Fruit fly (Drosophila melanogaster) whole organism, pupa: Measurements from ENCODE around the gene lectin-21Cb.

Experiments used
- CG10348 ChIP-seq: fragments of 200-800 bp; sonication (Bioruptor generic); IDR thresholded peaks from 2 replicates; pipeline ENCODE4 v1.3.6; 2022; ENCODE audit warnings: missing biosample characterization, missing genetic modification characterization
- CG12605 ChIP-seq: fragments of 200-800 bp; sonication (Bioruptor generic); IDR thresholded peaks from 2 replicates; pipeline ENCODE4 v1.3.6; 2022; ENCODE audit warnings: missing biosample characterization, missing genetic modification characterization
- CG13204 ChIP-seq: fragments of 200-800 bp; sonication (Bioruptor generic); optimal IDR thresholded peaks from 2 replicates; lab custom pipeline; 2018; ENCODE audit warnings: missing biosample characterization, mild to moderate bottlenecking, missing genetic modification characterization, moderate library complexity
- CG14655 ChIP-seq: fragments of 200-800 bp; sonication (Bioruptor generic); optimal IDR thresholded peaks from 3 replicates; lab custom pipeline; 2017; ENCODE audit warnings: mild to moderate bottlenecking, missing biosample characterization, missing genetic modification reagents, missing genetic modification characterization
- CG15710 ChIP-seq: fragments of 200-800 bp; sonication (Bioruptor generic); optimal IDR thresholded peaks from 2 replicates; lab custom pipeline; 2018; ENCODE audit warnings: missing biosample characterization, mild to moderate bottlenecking, missing genetic modification characterization, moderate library complexity
- CG17806 ChIP-seq: fragments of 200-800 bp; sonication (Bioruptor generic); optimal IDR thresholded peaks from 2 replicates; lab custom pipeline; 2018; ENCODE audit warnings: missing biosample characterization, mild to moderate bottlenecking, missing genetic modification characterization, moderate library complexity
- CG32121 ChIP-seq: fragments of 200-800 bp; sonication (Bioruptor generic); IDR thresholded peaks from 2 replicates; pipeline ENCODE4 v1.3.6; 2022; ENCODE audit warnings: missing biosample characterization, missing genetic modification characterization
- CG34367 ChIP-seq: fragments of 200-800 bp; sonication (Bioruptor generic); optimal IDR thresholded peaks from 2 replicates; lab custom pipeline; 2018; ENCODE audit warnings: missing biosample characterization, mild to moderate bottlenecking, missing genetic modification characterization
- CG4496 ChIP-seq: fragments of 200-800 bp; sonication (Bioruptor generic); IDR thresholded peaks from 3 replicates; pipeline ENCODE4 v1.3.6; 2022; ENCODE audit warnings: missing biosample characterization, missing genetic modification characterization
- CG8159 ChIP-seq: fragments of 200-800 bp; sonication (Bioruptor generic); optimal IDR thresholded peaks from 3 replicates; lab custom pipeline; 2018; ENCODE audit warnings: missing biosample characterization, mild to moderate bottlenecking, missing genetic modification characterization, moderate library complexity
- CG8301 ChIP-seq: fragments of 200-800 bp; sonication (Bioruptor generic); optimal IDR thresholded peaks from 2 replicates; lab custom pipeline; 2018; ENCODE audit warnings: missing biosample characterization, mild to moderate bottlenecking, missing genetic modification characterization
- CG9948 ChIP-seq: fragments of 200-800 bp; sonication (Bioruptor generic); optimal IDR thresholded peaks from 2 replicates; lab custom pipeline; 2018; ENCODE audit warnings: missing biosample characterization, mild to moderate bottlenecking, missing genetic modification characterization, moderate library complexity
- D1 ChIP-seq: fragments of 200-800 bp; sonication (Bioruptor generic); optimal IDR thresholded peaks from 2 replicates; lab custom pipeline; 2018; ENCODE audit warnings: missing biosample characterization, mild to moderate bottlenecking, missing genetic modification characterization, moderate library complexity
- EcR ChIP-seq: fragments of 200-800 bp; sonication (Bioruptor generic); optimal IDR thresholded peaks from 3 replicates; lab custom pipeline; 2019; ENCODE audit warnings: missing biosample characterization, missing genetic modification characterization, mild to moderate bottlenecking, moderate library complexity, missing genetic modification reagents
- Ets98B ChIP-seq: fragments of 200-800 bp; sonication (Bioruptor generic); IDR thresholded peaks from 2 replicates; pipeline ENCODE4 v1.3.6; 2022; ENCODE audit warnings: missing biosample characterization, missing genetic modification characterization
- Pif1A ChIP-seq: fragments of 200-800 bp; sonication (Bioruptor generic); optimal IDR thresholded peaks from 3 replicates; lab custom pipeline; 2016; ENCODE audit warnings: missing biosample characterization, missing genetic modification characterization
- Pif1B ChIP-seq: fragments of 200-800 bp; sonication (Bioruptor generic); optimal IDR thresholded peaks from 3 replicates; lab custom pipeline; 2016; ENCODE audit warnings: missing biosample characterization, missing genetic modification characterization
- Snoo ChIP-seq: fragments of 200-800 bp; sonication (Bioruptor generic); optimal IDR thresholded peaks from 3 replicates; lab custom pipeline; 2017; ENCODE audit warnings: missing biosample characterization, mild to moderate bottlenecking, missing genetic modification characterization, inconsistent platforms
- fd96Ca ChIP-seq: fragments of 200-800 bp; sonication (Bioruptor generic); IDR thresholded peaks from 3 replicates; pipeline ENCODE4 v1.3.6; 2022; ENCODE audit warnings: missing biosample characterization, missing genetic modification characterization
- gl ChIP-seq: fragments of 200-800 bp; sonication (Bioruptor generic); optimal IDR thresholded peaks from 2 replicates; lab custom pipeline; 2018; ENCODE audit warnings: missing biosample characterization, mild to moderate bottlenecking, missing genetic modification characterization
- rn ChIP-seq: fragments of 200-800 bp; sonication (Bioruptor generic); IDR thresholded peaks from 2 replicates; pipeline ENCODE4 v1.3.6; 2022; ENCODE audit warnings: missing biosample characterization, missing genetic modification characterization

Gene lectin-21Cb

DNA sequence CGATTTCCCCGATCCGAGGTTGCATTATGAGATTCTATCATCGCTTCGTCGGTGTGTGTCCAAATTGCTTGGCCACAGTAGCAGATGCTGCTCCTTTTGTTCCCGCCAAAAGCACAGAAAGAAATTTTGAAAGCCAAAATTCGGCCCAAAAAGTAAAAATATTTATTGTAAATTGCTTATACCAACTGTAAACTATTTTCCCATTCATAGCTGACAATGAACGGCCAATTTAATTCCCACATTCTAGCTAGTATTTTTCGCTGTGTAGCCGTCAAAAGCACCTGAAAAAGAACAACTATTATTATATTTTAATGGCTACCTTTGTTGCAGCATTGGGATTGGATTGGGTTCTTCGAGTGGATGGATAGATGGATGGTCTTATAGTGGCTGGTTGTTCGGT is 15.5 kb upstream of the lectin-21Cb start:
- TF ChIP-seq Snoo (tag; lab: Kevin White, UChicago) (no peak), Pif1A (peak; percentile 40), gl (tag; lab: Kevin White, UChicago) (no peak), CG32121 (no peak), CG8301 (tag; lab: Kevin White, UChicago) (peak; percentile 50), EcR (GFP tag; lab: Kevin White, UChicago) (no peak), CG9948 (tag; lab: Kevin White, UChicago) (peak; percentile 37), CG17806 (tag; lab: Kevin White, UChicago) (peak; percentile 36), CG14655 (GFP tag; lab: Kevin White, UChicago) (peak; percentile 65), CG8159 (tag; lab: Kevin White, UChicago) (peak; percentile 23), Pif1B (GFP tag; lab: Kevin White, UChicago) (peak; percentile 5)

DNA sequence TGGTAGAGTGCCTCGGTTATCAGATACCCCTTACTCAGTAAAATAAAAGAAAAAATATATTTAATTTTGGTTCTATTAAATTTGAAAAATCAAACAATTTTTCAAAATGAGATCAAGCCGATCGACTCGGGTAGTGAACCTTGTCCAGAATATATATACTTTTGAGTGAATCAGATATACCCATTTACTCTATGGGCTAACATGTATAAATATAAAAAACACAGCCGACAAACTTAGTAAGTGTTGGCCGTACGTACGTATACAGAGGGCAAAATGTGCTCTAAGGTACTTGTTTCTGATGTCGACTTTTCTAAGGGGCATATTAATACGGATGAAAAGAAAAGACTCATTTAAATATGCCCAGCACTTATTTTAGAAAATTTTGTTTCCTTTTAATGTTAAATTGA is 13.2 kb upstream of the lectin-21Cb start:
- no peak for TF ChIP-seq gl (tag; lab: Kevin White, UChicago)
- TF ChIP-seq Pif1B (GFP tag; lab: Kevin White, UChicago) = peak; percentile 9
- no peak for TF ChIP-seq CG34367 (tag; lab: Kevin White, UChicago)
- peak; percentile 53 for TF ChIP-seq Snoo (tag; lab: Kevin White, UChicago)
- TF ChIP-seq CG8159 (tag; lab: Kevin White, UChicago) = no peak
- TF ChIP-seq CG32121 = no peak
- no peak for TF ChIP-seq fd96Ca (GFP tag; lab: Robert Waterston, UW)
- no peak for TF ChIP-seq CG9948 (tag; lab: Kevin White, UChicago)
- no peak for TF ChIP-seq CG12605
- no peak for TF ChIP-seq EcR (GFP tag; lab: Kevin White, UChicago)

DNA sequence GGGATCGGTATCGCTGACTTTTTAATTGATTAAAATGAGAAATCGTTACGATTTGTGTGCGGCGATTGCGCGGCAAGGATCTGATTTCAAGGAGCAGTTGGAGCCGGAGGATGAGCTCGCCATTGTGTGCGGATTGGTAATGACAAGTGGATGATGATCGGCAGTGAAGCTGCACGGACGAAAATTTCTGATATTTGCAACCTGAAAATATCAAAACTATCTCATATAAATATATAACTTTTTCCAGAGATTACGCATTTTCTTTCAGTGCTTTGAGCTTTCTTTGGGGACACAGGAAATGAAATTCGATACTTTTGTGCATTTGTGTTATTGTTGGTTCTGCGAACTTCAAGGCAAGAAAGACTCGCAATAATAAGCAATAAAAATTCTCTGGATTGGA is 12.2 kb upstream of the lectin-21Cb start:
- no peak for TF ChIP-seq CG12605
- no peak for TF ChIP-seq Pif1A
- TF ChIP-seq Snoo (tag; lab: Kevin White, UChicago) = no peak
- TF ChIP-seq CG8159 (tag; lab: Kevin White, UChicago) = no peak
- TF ChIP-seq CG9948 (tag; lab: Kevin White, UChicago) = no peak
- TF ChIP-seq gl (tag; lab: Kevin White, UChicago) = no peak
- TF ChIP-seq CG15710 (tag; lab: Kevin White, UChicago) = no peak
- no peak for TF ChIP-seq Pif1B (GFP tag; lab: Kevin White, UChicago)
- no peak for TF ChIP-seq D1
- TF ChIP-seq CG32121 = no peak
- TF ChIP-seq CG17806 (tag; lab: Kevin White, UChicago) = no peak
- TF ChIP-seq CG10348 (GFP tag; lab: Robert Waterston, UW) = no peak
- TF ChIP-seq CG14655 (GFP tag; lab: Kevin White, UChicago) = no peak
- no peak for TF ChIP-seq rn
- TF ChIP-seq CG8301 (tag; lab: Kevin White, UChicago) = no peak
- TF ChIP-seq CG34367 (tag; lab: Kevin White, UChicago) = no peak
- TF ChIP-seq CG4496 = no peak
- TF ChIP-seq Ets98B (GFP tag; lab: Robert Waterston, UW) = no peak
- no peak for TF ChIP-seq EcR (GFP tag; lab: Kevin White, UChicago)

DNA sequence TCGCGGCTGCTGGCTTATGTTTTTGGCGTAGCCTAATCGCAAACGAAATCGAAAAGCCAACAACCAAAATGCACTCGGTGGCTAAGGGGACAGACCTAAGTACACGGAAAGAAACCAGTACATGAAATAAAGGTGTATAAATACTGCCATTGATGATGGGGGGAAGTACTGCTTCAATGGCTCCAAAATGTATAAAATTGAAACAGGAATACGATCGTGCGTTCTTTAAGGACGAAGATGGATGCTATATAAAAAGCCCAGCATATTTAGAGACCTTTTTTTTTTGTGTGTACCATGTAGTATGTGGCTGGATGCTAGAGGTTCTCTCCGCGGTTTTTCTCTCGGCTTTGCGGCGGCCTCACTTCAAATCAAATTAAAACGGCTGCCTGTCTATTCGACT is 9.2 kb upstream of the lectin-21Cb start:
- TF ChIP-seq Pif1A (no peak), CG8159 (tag; lab: Kevin White, UChicago) (no peak), EcR (GFP tag; lab: Kevin White, UChicago) (no peak), CG4496 (0 out of 3 replicates have a peak, but pooled peaks have one; percentile 38), CG8301 (tag; lab: Kevin White, UChicago) (no peak), rn (no peak), Snoo (tag; lab: Kevin White, UChicago) (no peak), fd96Ca (GFP tag; lab: Robert Waterston, UW) (peak; percentile 73), CG10348 (GFP tag; lab: Robert Waterston, UW) (peak; percentile 33; the same call in 1 of the 2 replicates), CG12605 (no peak), CG15710 (tag; lab: Kevin White, UChicago) (no peak), gl (tag; lab: Kevin White, UChicago) (no peak), CG9948 (tag; lab: Kevin White, UChicago) (no peak), D1 (no peak), CG17806 (tag; lab: Kevin White, UChicago) (no peak), Pif1B (GFP tag; lab: Kevin White, UChicago) (no peak), CG34367 (tag; lab: Kevin White, UChicago) (no peak), CG13204 (GFP tag; lab: Kevin White, UChicago) (no peak), CG14655 (GFP tag; lab: Kevin White, UChicago) (peak; percentile 11), CG32121 (peak; percentile 59), Ets98B (GFP tag; lab: Robert Waterston, UW) (peak; percentile 29; the same call in 1 of the 2 replicates)
- TF ChIP-seq, all 21 proteins: peak for 6

DNA sequence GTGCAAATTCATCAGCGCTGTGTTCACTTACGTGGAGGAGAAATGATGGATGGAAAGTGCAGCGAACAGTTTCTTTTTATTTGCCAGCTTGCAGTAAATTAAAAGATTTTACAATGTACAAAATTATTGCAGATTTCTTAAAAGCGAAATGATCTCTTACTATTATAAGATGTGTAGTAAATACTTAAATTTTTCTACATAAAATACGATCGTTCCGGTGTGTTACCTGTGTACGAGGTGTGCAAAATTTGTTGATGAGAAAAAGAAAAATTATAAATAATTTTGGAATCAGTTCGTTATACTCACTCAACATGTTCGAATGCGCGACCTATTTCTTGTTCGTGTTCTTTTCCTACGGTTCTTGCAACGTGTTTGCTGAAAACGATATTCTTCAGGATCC is 4.4 kb upstream of the lectin-21Cb start, which contains the start of gene CG2839:
Gene CG2839 (plus strand): TSS at position 301 of the 400 bp plus-strand sequence.
- TF ChIP-seq D1 (no peak), rn (no peak), EcR (GFP tag; lab: Kevin White, UChicago) (no peak), CG4496 (no peak), gl (tag; lab: Kevin White, UChicago) (no peak), CG34367 (tag; lab: Kevin White, UChicago) (no peak), CG10348 (GFP tag; lab: Robert Waterston, UW) (no peak), CG8301 (tag; lab: Kevin White, UChicago) (no peak), CG9948 (tag; lab: Kevin White, UChicago) (no peak), Pif1A (no peak), fd96Ca (GFP tag; lab: Robert Waterston, UW) (no peak), CG14655 (GFP tag; lab: Kevin White, UChicago) (no peak), Snoo (tag; lab: Kevin White, UChicago) (no peak), Pif1B (GFP tag; lab: Kevin White, UChicago) (no peak), CG15710 (tag; lab: Kevin White, UChicago) (no peak), Ets98B (GFP tag; lab: Robert Waterston, UW) (no peak), CG12605 (no peak), CG17806 (tag; lab: Kevin White, UChicago) (no peak)
